Fruit fly (Drosophila melanogaster): ENCODE data around the gene CG3823.

The CG3823 gene

dm6 chrX:6351917-6352768 is 48.4 kb downstream of the CG3823 start (continued):
- TF ChIP-seq hbn (GFP tag; IDR thresholded peaks at IDR 0.05; ENCODE audit: partially characterized antibody) (0 out of 2 replicates have a peak, but pooled peaks have one; percentile 17), H15 (GFP tag; IDR thresholded peaks at IDR 0.05) (no peak), NFAT (GFP tag; IDR thresholded peaks at IDR 0.05) (0 out of 2 replicates have a peak, but pooled peaks have one; percentile 9), CTCF (GFP tag; optimal IDR thresholded peaks at IDR 0.05) (peak; percentile 55), CG42726 (GFP tag; IDR thresholded peaks at IDR 0.05; ENCODE audit: partially characterized antibody) (peak; percentile 25; the same call in 1 of the 2 replicates), Antp (GFP tag; optimal IDR thresholded peaks at IDR 0.05) (peak; percentile 2), btn (GFP tag; optimal IDR thresholded peaks at IDR 0.05) (no peak), mam (GFP tag; optimal IDR thresholded peaks at IDR 0.05) (peak; percentile 5), sug (tag; optimal IDR thresholded peaks at IDR 0.05) (peak; percentile 25), CG7987 (GFP tag; optimal IDR thresholded peaks at IDR 0.05) (peak; percentile 33), pho (GFP tag; optimal IDR thresholded peaks at IDR 0.05) (peak; percentile 4), Fer2 (tag; optimal IDR thresholded peaks at IDR 0.05) (peak; percentile 6), danr (GFP tag; IDR thresholded peaks at IDR 0.05) (no peak), mirr (GFP tag; optimal IDR thresholded peaks at IDR 0.05) (peak; percentile 6), B-H2 (GFP tag; optimal IDR thresholded peaks at IDR 0.05) (no peak), trh (GFP tag; optimal IDR thresholded peaks at IDR 0.05) (no peak), al (GFP tag; IDR thresholded peaks at IDR 0.05) (no peak), CG17385 (GFP tag; optimal IDR thresholded peaks at IDR 0.05) (peak; percentile 85), fd102C (GFP tag; optimal IDR thresholded peaks at IDR 0.05) (no peak), H2.0 (GFP tag; IDR thresholded peaks at IDR 0.05) (no peak), dpn (GFP tag; optimal IDR thresholded peaks at IDR 0.05) (no peak), Sry-δ (GFP tag; optimal IDR thresholded peaks at IDR 0.05) (peak; percentile 48), vvl (GFP tag; IDR thresholded peaks at IDR 0.05) (peak; percentile 57; the same call in 1 of the 2 replicates), hkb (optimal IDR thresholded peaks at IDR 0.05) (peak; percentile 49), hkb (GFP tag; IDR thresholded peaks at IDR 0.05) (peak; percentile 39; the same call in 1 of the 2 replicates), CG1647 (GFP tag; optimal IDR thresholded peaks at IDR 0.05) (no peak), zen (tag; optimal IDR thresholded peaks at IDR 0.05) (no peak), onecut (GFP tag; IDR thresholded peaks at IDR 0.05) (0 out of 2 replicates have a peak, but pooled peaks have one; percentile 24), Nf-YC (tag; optimal IDR thresholded peaks at IDR 0.05) (peak; percentile 10), Xrp1 (GFP tag; IDR thresholded peaks at IDR 0.05) (peak; percentile 27; the same call in 1 of the 2 replicates), nerfin-1 (tag; optimal IDR thresholded peaks at IDR 0.05) (peak; percentile 86), CG31388 (GFP tag; optimal IDR thresholded peaks at IDR 0.05) (no peak), CG10543 (GFP tag; optimal IDR thresholded peaks at IDR 0.05) (peak; percentile 63), pzg (GFP tag; optimal IDR thresholded peaks at IDR 0.05) (peak; percentile 74), zf30C (GFP tag; optimal IDR thresholded peaks at IDR 0.05) (peak; percentile 93), rib (GFP tag; IDR thresholded peaks at IDR 0.05) (peak; percentile 50; the same call in 1 of the 2 replicates), bsh (GFP tag; optimal IDR thresholded peaks at IDR 0.05) (peak in 1 of 2 experiments; percentile 12), HLHmδ (GFP tag; optimal IDR thresholded peaks at IDR 0.05) (peak; percentile 88), sr (GFP tag; IDR thresholded peaks at IDR 0.05) (peak; percentile 84), sens (GFP tag) (peak; percentile 35), CG10431 (GFP tag; optimal IDR thresholded peaks at IDR 0.05) (peak; percentile 32), NC2β (GFP tag; optimal IDR thresholded peaks at IDR 0.05) (peak; percentile 25), Dref (GFP tag; IDR thresholded peaks at IDR 0.05) (0 out of 2 replicates have a peak, but pooled peaks have one; percentile 25), YL-1 (GFP tag; optimal IDR thresholded peaks at IDR 0.05) (peak; percentile 32), Dip2 (GFP tag; IDR thresholded peaks at IDR 0.05) (no peak), Adf1 (GFP tag; IDR thresholded peaks at IDR 0.05) (peak; percentile 61), Bgb (GFP tag; IDR thresholded peaks at IDR 0.05; ENCODE audit: partially characterized antibody) (peak; percentile 43; the same call in 1 of the 2 replicates), CG13624 (GFP tag; optimal IDR thresholded peaks at IDR 0.05) (peak; percentile 13), Sin3A (optimal IDR thresholded peaks at IDR 0.05) (peak; percentile 81), oc (tag; optimal IDR thresholded peaks at IDR 0.05) (peak; percentile 2)

All from whole organism, embryonic.